Worm (Caenorhabditis elegans): ENCODE results near the gene hoe-1.

hoe-1 gene

ce11 chrIV:4749728-4750278 is 5.7 kb upstream of the hoe-1 start, which contains the start of the genes rpl-20 and Y17G9B.5 (continued):
- peak; percentile 91 for TF ChIP-seq F44E2.7 (GFP tag; IDR thresholded peaks at IDR 0.05)
- peak; percentile 98 for TF ChIP-seq nhr-28 (tag; optimal IDR thresholded peaks at IDR 0.05)
- peak; percentile 100 for TF ChIP-seq lin-38 (GFP tag; IDR thresholded peaks at IDR 0.05)
- peak; percentile 40 for TF ChIP-seq ceh-82 (tag; optimal IDR thresholded peaks at IDR 0.05)
- peak; percentile 36 for TF ChIP-seq set-16 (GFP tag; IDR thresholded peaks at IDR 0.05)
- peak; percentile 97 for TF ChIP-seq nhr-41 (GFP tag; IDR thresholded peaks at IDR 0.05)
- TF ChIP-seq attf-4 (tag; optimal IDR thresholded peaks at IDR 0.05), result peak; percentile 80
- no peak for TF ChIP-seq daf-12 (tag; optimal IDR thresholded peaks at IDR 0.05)
- TF ChIP-seq ces-1 (GFP tag; optimal IDR thresholded peaks at IDR 0.05), result peak; percentile 96
- TF ChIP-seq ctbp-1 (GFP tag; IDR thresholded peaks at IDR 0.05), result peak; percentile 99
- peak; percentile 92 for TF ChIP-seq ama-1 (optimal IDR thresholded peaks at IDR 0.05)
- peak; percentile 97 for TF ChIP-seq mdt-29 (GFP tag; IDR thresholded peaks at IDR 0.05)
- TF ChIP-seq ZK546.5 (tag; optimal IDR thresholded peaks at IDR 0.05), result peak; percentile 35 to 91
- TF ChIP-seq nhr-111 (GFP tag; optimal IDR thresholded peaks at IDR 0.05), result peak; percentile 88
- TF ChIP-seq zag-1 (tag; optimal IDR thresholded peaks at IDR 0.05), result peak; percentile 88
- peak; percentile 99 for TF ChIP-seq zfp-3 (GFP tag; conservative IDR thresholded peaks at IDR 0.05)
- TF ChIP-seq dve-1 (tag; optimal IDR thresholded peaks at IDR 0.05; ENCODE audit: insufficient read depth), result peak; percentile 100
- TF ChIP-seq lsy-2 (tag; optimal IDR thresholded peaks at IDR 0.05), result peak; percentile 100
- TF ChIP-seq arid-1 (GFP tag; conservative IDR thresholded peaks at IDR 0.05), result peak; percentile 99
- peak; percentile 100 for TF ChIP-seq T26A8.4 (GFP tag; IDR thresholded peaks at IDR 0.05)
- peak; percentile 99 for TF ChIP-seq lin-13 (GFP tag; optimal IDR thresholded peaks at IDR 0.05)
- TF ChIP-seq pha-4 (GFP tag; IDR thresholded peaks at IDR 0.05), result peak; percentile 99
- peak; percentile 100 for TF ChIP-seq pha-4 (tag; optimal IDR thresholded peaks at IDR 0.05)
- TF ChIP-seq skn-1 (tag; optimal IDR thresholded peaks at IDR 0.05), result peak; percentile 99
- TF ChIP-seq aha-1 (tag), result peak; percentile 99
- TF ChIP-seq hlh-30 (tag; optimal IDR thresholded peaks at IDR 0.05; ENCODE audit: insufficient read depth), result peak; percentile 98
- peak; percentile 99 for TF ChIP-seq nhr-102 (tag; optimal IDR thresholded peaks at IDR 0.05)
- peak; percentile 65 for TF ChIP-seq snpc-4 (tag; optimal IDR thresholded peaks at IDR 0.05)
- TF ChIP-seq snpc-1.2 (GFP tag; IDR thresholded peaks at IDR 0.05), result peak; percentile 97
- peak; percentile 100 for TF ChIP-seq fkh-10 (GFP tag; optimal IDR thresholded peaks at IDR 0.05)
- peak; percentile 99 for TF ChIP-seq spr-1 (tag; optimal IDR thresholded peaks at IDR 0.05)
- peak; percentile 38 for TF ChIP-seq ztf-11 (tag; optimal IDR thresholded peaks at IDR 0.05)
- peak; percentile 94 for TF ChIP-seq fos-1 (tag; optimal IDR thresholded peaks at IDR 0.05)
- peak; percentile 98 for TF ChIP-seq duxl-1 (tag; optimal IDR thresholded peaks at IDR 0.05; ENCODE audit: poor library complexity)
- peak; percentile 86 for TF ChIP-seq nhr-237 (tag; optimal IDR thresholded peaks at IDR 0.05)
- TF ChIP-seq Y75B8A.6 (GFP tag; IDR thresholded peaks at IDR 0.05), result peak; percentile 99
- TF ChIP-seq vab-7 (GFP tag; IDR thresholded peaks at IDR 0.05), result peak; percentile 99
- TF ChIP-seq Y48G9A.11 (GFP tag; IDR thresholded peaks at IDR 0.05), result peak; percentile 95
- TF ChIP-seq daf-19 (GFP tag; conservative IDR thresholded peaks at IDR 0.05), result peak; percentile 99
- peak; percentile 100 for TF ChIP-seq mep-1 (tag; optimal IDR thresholded peaks at IDR 0.05)
- TF ChIP-seq daf-8 (GFP tag; IDR thresholded peaks at IDR 0.05), result peak; percentile 95
- no peak for TF ChIP-seq unc-39 (tag; optimal IDR thresholded peaks at IDR 0.05)
- peak; percentile 97 for TF ChIP-seq nhr-25 (tag; optimal IDR thresholded peaks at IDR 0.05; ENCODE audit: borderline replicate concordance, insufficient read depth)
- TF ChIP-seq mxl-2 (GFP tag; conservative IDR thresholded peaks at IDR 0.05), result peak; percentile 94
- TF ChIP-seq R02D3.7 (tag; optimal IDR thresholded peaks at IDR 0.05), result peak; percentile 100
- TF ChIP-seq cey-2 (tag; optimal IDR thresholded peaks at IDR 0.05; ENCODE audit: borderline replicate concordance, insufficient read depth), result peak; percentile 93
- peak; percentile 99 for TF ChIP-seq saeg-2 (GFP tag; IDR thresholded peaks at IDR 0.05)
- TF ChIP-seq zip-11 (GFP tag; IDR thresholded peaks at IDR 0.05), result 0 out of 2 replicates have a peak, but pooled peaks have one; percentile 75
- TF ChIP-seq Y5F2A.4 (GFP tag; optimal IDR thresholded peaks at IDR 0.05), result peak; percentile 97
- TF ChIP-seq lin-15B (tag; optimal IDR thresholded peaks at IDR 0.05), result peak; percentile 99
- TF ChIP-seq egl-27 (tag; optimal IDR thresholded peaks at IDR 0.05), result peak; percentile 53
